Worm (Caenorhabditis elegans): Measurements from ENCODE around the gene srx-77.

DNA sequence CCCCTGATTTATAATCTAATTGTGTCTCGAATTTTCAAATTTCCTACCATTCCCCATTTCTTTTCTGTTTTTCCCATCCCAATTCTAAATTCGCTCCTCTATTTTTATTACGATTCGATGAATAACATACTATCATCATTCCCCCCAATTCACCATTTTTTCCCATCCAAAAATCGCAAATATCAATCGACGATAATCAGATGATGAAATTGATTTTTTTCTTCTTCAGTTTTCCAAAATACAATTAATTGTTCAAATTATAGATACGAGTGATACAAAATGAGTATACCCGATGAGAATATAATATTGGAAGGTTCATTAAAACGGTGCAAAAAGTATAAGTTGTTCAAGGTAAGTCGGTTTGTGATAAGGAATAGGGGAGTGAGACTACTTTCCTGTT, 25.8 kb downstream of the srx-77 start, which contains the start of gene soc-1:
- no peak for TF ChIP-seq nhr-11 (tag; optimal IDR thresholded peaks at IDR 0.05)
- no peak for TF ChIP-seq skn-1 (tag; optimal IDR thresholded peaks at IDR 0.05)

Data from whole organism, L3 larva.